Worm (Caenorhabditis elegans) whole organism, L1 larva: ENCODE measurements around the gene sre-30.

Experiments used
- C04F5.9 ChIP-seq: sonication (generic microtip); optimal IDR thresholded peaks from 2 replicates; lab custom pipeline; 2016; ENCODE audit warnings: missing genetic modification characterization, missing compliant biosample characterization
- Y116A8C.19 ChIP-seq: sonication (generic microtip); optimal IDR thresholded peaks from 2 replicates; lab custom pipeline; 2016; ENCODE audit warnings: missing compliant biosample characterization, missing genetic modification characterization, borderline replicate concordance
- aha-1 ChIP-seq: fragments of 150-350 bp; optimal IDR thresholded peaks from 2 replicates; lab custom pipeline; 2014; ENCODE audit warnings: missing biosample characterization, missing genetic modification characterization
- alr-1 ChIP-seq: fragments of 200-800 bp; sonication (Bioruptor generic); optimal IDR thresholded peaks from 2 replicates; lab custom pipeline; 2018; ENCODE audit warnings: borderline replicate concordance, mild to moderate bottlenecking, missing genetic modification characterization, missing compliant biosample characterization
- blmp-1 ChIP-seq: fragments of 150-350 bp; optimal IDR thresholded peaks from 2 replicates; lab custom pipeline; 2014; ENCODE audit warnings: missing biosample characterization, missing genetic modification characterization
- ceh-63 ChIP-seq: fragments of 200-800 bp; sonication (Bioruptor generic); optimal IDR thresholded peaks from 2 replicates; lab custom pipeline; 2018; ENCODE audit warnings: mild to moderate bottlenecking, missing genetic modification characterization, missing compliant biosample characterization
- ceh-82 ChIP-seq, 3 experiments: fragments of 150-350 bp in 1 of 3; sonication (generic microtip) in 2 of 3; optimal IDR thresholded peaks; 2 replicates each; lab custom pipeline; 2014 to 2017; ENCODE audit warnings: missing biosample characterization in 3 of 3, missing genetic modification characterization in 3 of 3
- ceh-90 ChIP-seq: sonication (generic microtip); optimal IDR thresholded peaks from 2 replicates; lab custom pipeline; 2016; ENCODE audit warnings: missing genetic modification characterization, missing compliant biosample characterization
- ces-1 ChIP-seq: fragments of 150-350 bp; optimal IDR thresholded peaks from 2 replicates; lab custom pipeline; 2014; ENCODE audit warnings: missing biosample characterization, missing genetic modification reagents, missing genetic modification characterization
- efl-1 ChIP-seq, 4 experiments: fragments of 150-350 bp; optimal IDR thresholded peaks in 3 of 4; peaks in 1 of 4; 1 replicate in 1 of 4; 2 replicates in 3 of 4; lab custom pipeline; 2014; ENCODE audit warnings: missing biosample characterization in 2 of 4, missing genetic modification characterization in 2 of 4, missing genetic modification reagents in 2 of 4
- egl-27 ChIP-seq, 2 experiments: fragments of 150-350 bp in 1 of 2; sonication (generic microtip); optimal IDR thresholded peaks; 3 replicates each; lab custom pipeline; 2017 to 2018; ENCODE audit warnings: missing biosample characterization in 2 of 2, missing genetic modification characterization in 2 of 2, missing genetic modification reagents in 2 of 2
- fkh-10 ChIP-seq: sonication (generic microtip); optimal IDR thresholded peaks from 2 replicates; lab custom pipeline; 2017; ENCODE audit warnings: missing biosample characterization, missing genetic modification reagents, missing genetic modification characterization
- fkh-8 ChIP-seq: sonication (generic microtip); optimal IDR thresholded peaks from 2 replicates; lab custom pipeline; 2016; ENCODE audit warnings: mild to moderate bottlenecking, missing genetic modification characterization, missing compliant biosample characterization
- hlh-17 ChIP-seq: fragments of 200-800 bp; sonication (Bioruptor generic); optimal IDR thresholded peaks from 2 replicates; lab custom pipeline; 2018; ENCODE audit warnings: missing genetic modification characterization, mild to moderate bottlenecking, missing compliant biosample characterization, moderate library complexity, borderline replicate concordance
- hlh-4 ChIP-seq: sonication (generic microtip); optimal IDR thresholded peaks from 2 replicates; lab custom pipeline; 2016; ENCODE audit warnings: mild to moderate bottlenecking, missing genetic modification characterization, missing compliant biosample characterization
- hpl-2 ChIP-seq: fragments of 150-350 bp; optimal IDR thresholded peaks from 2 replicates; lab custom pipeline; 2014; ENCODE audit warnings: missing biosample characterization, missing genetic modification reagents, missing genetic modification characterization
- irx-1 ChIP-seq: sonication (generic microtip); optimal IDR thresholded peaks from 2 replicates; lab custom pipeline; 2016; ENCODE audit warnings: missing genetic modification characterization, missing compliant biosample characterization
- lin-35 ChIP-seq, 2 experiments: fragments of 150-350 bp; optimal IDR thresholded peaks; 2 replicates each; lab custom pipeline; 2014; ENCODE audit warnings: missing biosample characterization in 2 of 2, missing genetic modification characterization in 2 of 2, missing genetic modification reagents in 2 of 2
- lin-39 ChIP-seq: fragments of 150-350 bp; optimal IDR thresholded peaks from 2 replicates; lab custom pipeline; 2014; ENCODE audit warnings: missing biosample characterization, missing genetic modification reagents, missing genetic modification characterization
- mdl-1 ChIP-seq, 2 experiments: fragments of 150-350 bp; optimal IDR thresholded peaks; 2 replicates each; lab custom pipeline; 2014 to 2017; ENCODE audit warnings: missing biosample characterization in 2 of 2, missing genetic modification characterization in 2 of 2, inconsistent platforms in 1 of 2
- nhr-11 ChIP-seq: fragments of 150-350 bp; optimal IDR thresholded peaks from 2 replicates; lab custom pipeline; 2014; ENCODE audit warnings: missing biosample characterization, missing genetic modification characterization
- nhr-28 ChIP-seq: fragments of 150-350 bp; optimal IDR thresholded peaks from 2 replicates; lab custom pipeline; 2014; ENCODE audit warnings: missing biosample characterization, missing genetic modification characterization
- nhr-47 ChIP-seq: sonication (generic microtip); optimal IDR thresholded peaks from 2 replicates; lab custom pipeline; 2016; ENCODE audit warnings: mild to moderate bottlenecking, missing genetic modification characterization, moderate library complexity, missing compliant biosample characterization
- nhr-71 ChIP-seq: sonication (generic microtip); optimal IDR thresholded peaks from 2 replicates; lab custom pipeline; 2016; ENCODE audit warnings: mild to moderate bottlenecking, missing genetic modification characterization, moderate library complexity, missing compliant biosample characterization
- nhr-76 ChIP-seq: sonication (generic microtip); optimal IDR thresholded peaks from 2 replicates; lab custom pipeline; 2017; ENCODE audit warnings: missing biosample characterization, missing genetic modification characterization
- nhr-85 ChIP-seq: sonication (generic microtip); peaks from one replicate; lab custom pipeline; 2016; ENCODE audit warnings: missing genetic modification characterization, inconsistent platforms, missing compliant biosample characterization
- nhr-90 ChIP-seq: sonication (generic microtip); optimal IDR thresholded peaks from 2 replicates; lab custom pipeline; 2016; ENCODE audit warnings: mild to moderate bottlenecking, missing genetic modification characterization, missing compliant biosample characterization; ENCODE audit not compliant: poor library complexity
- pag-3 ChIP-seq: sonication (generic microtip); optimal IDR thresholded peaks from 2 replicates; lab custom pipeline; 2017; ENCODE audit warnings: missing genetic modification characterization, mild to moderate bottlenecking, missing compliant biosample characterization, antibody characterized with exemption, borderline replicate concordance; ENCODE audit not compliant: insufficient read depth
- pax-3 ChIP-seq: fragments of 200-800 bp; sonication (Bioruptor generic); optimal IDR thresholded peaks from 2 replicates; lab custom pipeline; 2018; ENCODE audit warnings: mild to moderate bottlenecking, missing genetic modification characterization, moderate library complexity, missing compliant biosample characterization
- pqm-1 ChIP-seq: sonication (generic microtip); optimal IDR thresholded peaks from 3 replicates; lab custom pipeline; 2017; ENCODE audit warnings: missing biosample characterization, missing genetic modification characterization
- snpc-4 ChIP-seq: fragments of 150-350 bp; optimal IDR thresholded peaks from 2 replicates; lab custom pipeline; 2014; ENCODE audit warnings: missing biosample characterization, missing genetic modification characterization
- sox-4 ChIP-seq: sonication (generic microtip); optimal IDR thresholded peaks from 2 replicates; lab custom pipeline; 2016; ENCODE audit warnings: missing genetic modification characterization, missing compliant biosample characterization
- sptf-1 ChIP-seq: fragments of 150-350 bp; optimal IDR thresholded peaks from 2 replicates; lab custom pipeline; 2014; ENCODE audit warnings: missing biosample characterization, missing genetic modification characterization
- swsn-7 ChIP-seq: sonication (generic microtip); optimal IDR thresholded peaks from 2 replicates; lab custom pipeline; 2016; ENCODE audit warnings: missing genetic modification characterization, missing compliant biosample characterization
- unc-130 ChIP-seq: fragments of 150-350 bp; optimal IDR thresholded peaks from 2 replicates; lab custom pipeline; 2017; ENCODE audit warnings: missing biosample characterization, missing genetic modification characterization, inconsistent platforms
- unc-86 ChIP-seq: sonication (generic microtip); optimal IDR thresholded peaks from 2 replicates; lab custom pipeline; 2016; ENCODE audit warnings: missing genetic modification characterization, missing compliant biosample characterization
- unc-98 ChIP-seq: fragments of 200-800 bp; sonication (Bioruptor generic); IDR thresholded peaks from 2 replicates; pipeline ENCODE4 v1.3.6; 2022; ENCODE audit warnings: missing genetic modification characterization, missing compliant biosample characterization
- vab-15 ChIP-seq: sonication (generic microtip); optimal IDR thresholded peaks from 2 replicates; lab custom pipeline; 2017; ENCODE audit warnings: missing genotype, mild to moderate bottlenecking, missing genetic modification characterization, missing compliant biosample characterization
- ztf-11 ChIP-seq, 2 experiments: sonication (generic microtip); optimal IDR thresholded peaks; 2 replicates each; lab custom pipeline; 2016 to 2017; ENCODE audit warnings: missing genetic modification characterization in 2 of 2, missing biosample characterization in 1 of 2, missing compliant biosample characterization in 1 of 2
- ztf-4 ChIP-seq: fragments of 150-350 bp; optimal IDR thresholded peaks from 2 replicates; lab custom pipeline; 2014; ENCODE audit warnings: missing biosample characterization, missing genetic modification characterization

Gene sre-30

ce11 chrII:12387980-12388379 lies 18.3 kb downstream of the sre-30 start, which contains the start of gene sre-41:
Gene sre-41 (plus strand): TSS chrII:12388280.
- TF ChIP-seq pag-3 (tag; lab: Kevin White, UChicago) = no peak
- no peak for TF ChIP-seq nhr-28 (tag; lab: Kevin White, UChicago)
- TF ChIP-seq, all 84 proteins: peak for 0

ce11 chrII:12387487-12387886 lies 18.8 kb downstream of the sre-30 start:
- TF ChIP-seq ztf-4 (tag; lab: Kevin White, UChicago) (no peak), sptf-1 (tag; lab: Kevin White, UChicago) (no peak), nhr-85 (peak; percentile 10), hlh-4 (tag; lab: Kevin White, UChicago) (peak; percentile 100), nhr-90 (tag; lab: Kevin White, UChicago) (no peak), nhr-71 (tag; lab: Kevin White, UChicago) (peak; percentile 41), hpl-2 (GFP tag; lab: Kevin White, UChicago) (no peak), pax-3 (tag; lab: Kevin White, UChicago) (no peak), nhr-47 (tag; lab: Kevin White, UChicago) (peak; percentile 25), sox-4 (peak; percentile 5), lin-35 (GFP tag; optimal IDR thresholded peaks at IDR 0.05; lab: Kevin White, UChicago) (no peak), fkh-8 (tag; lab: Kevin White, UChicago) (peak; percentile 36)

ce11 chrII:12386781-12387180 lies 19.5 kb downstream of the sre-30 start, which contains the start of gene sre-42:
Gene sre-42 (minus strand): TSS chrII:12386881.
- TF ChIP-seq alr-1 (tag; lab: Kevin White, UChicago) = no peak
- TF ChIP-seq nhr-71 (tag; lab: Kevin White, UChicago) = peak; percentile 3
- no peak for TF ChIP-seq unc-98 (GFP tag; lab: Robert Waterston, UW)
- TF ChIP-seq hlh-4 (tag; lab: Kevin White, UChicago) = peak; percentile 39
- no peak for TF ChIP-seq ces-1

ce11 chrII:12385815-12386214 lies 20.5 kb downstream of the sre-30 start:
- TF ChIP-seq snpc-4 (tag; lab: Kevin White, UChicago) (peak; percentile 53), ztf-11 (tag; optimal IDR thresholded peaks at IDR 0.05; lab: Kevin White, UChicago) (no peak), nhr-76 (tag; lab: Kevin White, UChicago) (no peak), Y116A8C.19 (tag; lab: Kevin White, UChicago) (no peak), nhr-85 (peak; percentile 41)

ce11 chrII:12382625-12383562 lies 23.4 kb downstream of the sre-30 start, which contains the start of gene btb-14:
Gene btb-14 (plus strand): TSS chrII:12383463.
- TF ChIP-seq nhr-71 (tag; lab: Kevin White, UChicago) = peak; percentile 48
- no peak for TF ChIP-seq aha-1 (tag; lab: Kevin White, UChicago)
- TF ChIP-seq swsn-7 (tag; lab: Kevin White, UChicago) = peak; percentile 34
- no peak for TF ChIP-seq irx-1 (tag; lab: Kevin White, UChicago)
- no peak for TF ChIP-seq nhr-11 (tag; lab: Kevin White, UChicago)
- no peak for TF ChIP-seq mdl-1 (tag; optimal IDR thresholded peaks at IDR 0.05; lab: Kevin White, UChicago)
- peak; percentile 14 for TF ChIP-seq fkh-10 (GFP tag; lab: Kevin White, UChicago)
- TF ChIP-seq pag-3 (tag; lab: Kevin White, UChicago) = no peak
- peak; percentile 68 for TF ChIP-seq unc-86 (tag; lab: Kevin White, UChicago)
- TF ChIP-seq ceh-82 (tag; optimal IDR thresholded peaks at IDR 0.05; lab: Kevin White, UChicago) = peak in 1 of 3 experiments; percentile 56
- no peak for TF ChIP-seq vab-15 (tag; lab: Kevin White, UChicago)
- no peak for TF ChIP-seq C04F5.9
- no peak for TF ChIP-seq hlh-17 (GFP tag; lab: Kevin White, UChicago)
- TF ChIP-seq lin-35 (GFP tag; optimal IDR thresholded peaks at IDR 0.05; lab: Kevin White, UChicago) = peak in 1 of 2 experiments; percentile 30
- no peak for TF ChIP-seq lin-39 (tag; lab: Kevin White, UChicago)
- no peak for TF ChIP-seq ceh-63
- no peak for TF ChIP-seq blmp-1 (tag; lab: Kevin White, UChicago)
- no peak for TF ChIP-seq unc-130
- no peak for TF ChIP-seq ztf-4 (tag; lab: Kevin White, UChicago)
- no peak for TF ChIP-seq egl-27 (tag; optimal IDR thresholded peaks at IDR 0.05; lab: Kevin White, UChicago)
- TF ChIP-seq efl-1 (optimal IDR thresholded peaks at IDR 0.05; lab: Kevin White, UChicago) = peak; percentile 36 to 37
- peak in 1 of 2 experiments; percentile 53 for TF ChIP-seq efl-1 (GFP tag; optimal IDR thresholded peaks at IDR 0.05 in 1 of 2; lab: Kevin White, UChicago)
- TF ChIP-seq ceh-90 (tag; lab: Kevin White, UChicago) = no peak
- TF ChIP-seq pqm-1 (tag; lab: Kevin White, UChicago) = no peak
- TF ChIP-seq sptf-1 (tag; lab: Kevin White, UChicago) = no peak
